Fruit fly (Drosophila melanogaster) whole organism, embryonic: ENCODE results near the gene CG4597.
A peak's percentile ranks its signal among the peaks of the same experiment; 100 is the strongest.

Source experiments
- Atf6 ChIP-seq: fragments of 200-800 bp; sonication (Bioruptor generic); IDR thresholded peaks from 2 replicates; pipeline ENCODE4 v1.3.6; 2022; ENCODE audit warnings: missing biosample characterization, missing genetic modification characterization
- Awh ChIP-seq: fragments of 200-800 bp; sonication (Bioruptor generic); IDR thresholded peaks from 2 replicates; pipeline ENCODE4, ENCODE4 v1.3.6; 2022; ENCODE audit warnings: missing biosample characterization, missing genetic modification characterization
- CG10321 ChIP-seq: fragments of 200-800 bp; sonication (Bioruptor generic); IDR thresholded peaks from 2 replicates; pipeline ENCODE4 v1.3.6; 2022; ENCODE audit warnings: missing biosample characterization, missing genetic modification characterization
- CG10565 ChIP-seq: fragments of 200-800 bp; sonication (Bioruptor generic); optimal IDR thresholded peaks from 3 replicates; lab custom pipeline; 2016; ENCODE audit warnings: missing biosample characterization, mild to moderate bottlenecking, missing genetic modification characterization
- CG12391 ChIP-seq: fragments of 200-800 bp; sonication (Bioruptor generic); optimal IDR thresholded peaks from 3 replicates; lab custom pipeline; 2018; ENCODE audit warnings: missing biosample characterization, mild to moderate bottlenecking, missing genetic modification characterization, moderate library complexity
- CG12942 ChIP-seq: fragments of 200-800 bp; sonication (Bioruptor generic); optimal IDR thresholded peaks from 3 replicates; lab custom pipeline; 2016; ENCODE audit warnings: missing biosample characterization, missing genetic modification characterization
- CG13894 ChIP-seq: fragments of 200-800 bp; sonication (Bioruptor generic); optimal IDR thresholded peaks from 3 replicates; lab custom pipeline; 2018; ENCODE audit warnings: missing biosample characterization, mild to moderate bottlenecking, missing genetic modification characterization, moderate library complexity
- CG14014 ChIP-seq: fragments of 200-800 bp; sonication (Bioruptor generic); IDR thresholded peaks from 2 replicates; pipeline ENCODE4 v1.3.6; 2022; ENCODE audit warnings: missing biosample characterization, missing genetic modification characterization
- CG14965 ChIP-seq: fragments of 200-800 bp; sonication (Bioruptor generic); optimal IDR thresholded peaks from 2 replicates; lab custom pipeline; 2016; ENCODE audit warnings: missing biosample characterization, missing genetic modification characterization, borderline replicate concordance
- CG15479 ChIP-seq: fragments of 200-800 bp; sonication (Bioruptor generic); optimal IDR thresholded peaks from 3 replicates; lab custom pipeline; 2019; ENCODE audit warnings: missing biosample characterization, mild to moderate bottlenecking, missing genetic modification characterization, moderate library complexity
- CG15696 ChIP-seq: fragments of 200-800 bp; sonication (Bioruptor generic); optimal IDR thresholded peaks from 2 replicates; lab custom pipeline; 2019; ENCODE audit warnings: missing biosample characterization, mild to moderate bottlenecking, missing genetic modification characterization, moderate library complexity
- CG17568 ChIP-seq: fragments of 200-800 bp; sonication (Bioruptor generic); optimal IDR thresholded peaks from 2 replicates; lab custom pipeline; 2018; ENCODE audit warnings: missing biosample characterization, mild to moderate bottlenecking, missing genetic modification characterization, moderate library complexity
- CG2678 ChIP-seq: fragments of 200-800 bp; sonication (Bioruptor generic); optimal IDR thresholded peaks from 3 replicates; lab custom pipeline; 2019; ENCODE audit warnings: missing biosample characterization, mild to moderate bottlenecking, missing genetic modification characterization, moderate library complexity
- CG3847 ChIP-seq: fragments of 200-800 bp; sonication (Bioruptor generic); IDR thresholded peaks from 2 replicates; pipeline ENCODE4 v1.3.6; 2022; ENCODE audit warnings: missing biosample characterization, missing genetic modification characterization
- CG43689 ChIP-seq: fragments of 200-800 bp; sonication (Bioruptor generic); IDR thresholded peaks from 2 replicates; pipeline ENCODE4 v1.3.6; 2022; ENCODE audit warnings: missing biosample characterization, missing genetic modification characterization
- CG7745 ChIP-seq: fragments of 200-800 bp; sonication (Bioruptor generic); optimal IDR thresholded peaks from 2 replicates; lab custom pipeline; 2018; ENCODE audit warnings: missing biosample characterization, mild to moderate bottlenecking, missing genetic modification characterization, moderate library complexity
- CG8924 ChIP-seq: fragments of 200-800 bp; optimal IDR thresholded peaks from 3 replicates; lab custom pipeline; 2019; ENCODE audit warnings: missing biosample characterization, mild to moderate bottlenecking, missing genetic modification characterization, moderate library complexity
- Deaf1 ChIP-seq: fragments of 200-800 bp; optimal IDR thresholded peaks from 3 replicates; lab custom pipeline; 2019; ENCODE audit warnings: missing biosample characterization, mild to moderate bottlenecking, missing genetic modification characterization, moderate library complexity
- Ets65A ChIP-seq: fragments of 200-800 bp; sonication (Bioruptor generic); peaks from one replicate; lab custom pipeline; 2016; ENCODE audit warnings: missing biosample characterization, missing genetic modification characterization
- Fer2 ChIP-seq: fragments of 200-800 bp; sonication (Bioruptor generic); optimal IDR thresholded peaks from 2 replicates; lab custom pipeline; 2018; ENCODE audit warnings: missing biosample characterization, mild to moderate bottlenecking, missing genetic modification characterization, moderate library complexity
- Gsc ChIP-seq: fragments of 200-800 bp; sonication (Bioruptor generic); IDR thresholded peaks from 2 replicates; pipeline ENCODE4 v1.3.6; 2022; ENCODE audit warnings: missing biosample characterization, missing genetic modification characterization
- HLHmδ ChIP-seq: fragments of 200-800 bp; sonication (Bioruptor generic); optimal IDR thresholded peaks from 2 replicates; lab custom pipeline; 2018; ENCODE audit warnings: missing biosample characterization, mild to moderate bottlenecking, missing genetic modification characterization, moderate library complexity
- MBD-R2 ChIP-seq: fragments of 200-800 bp; sonication (Bioruptor generic); IDR thresholded peaks from 2 replicates; pipeline ENCODE4 v1.3.6; 2022; ENCODE audit warnings: missing biosample characterization, missing genetic modification characterization
- MTF-1 ChIP-seq: fragments of 200-800 bp; sonication (Bioruptor generic); optimal IDR thresholded peaks from 2 replicates; lab custom pipeline; 2018; ENCODE audit warnings: missing biosample characterization, mild to moderate bottlenecking, missing genetic modification characterization, borderline replicate concordance
- Meics ChIP-seq: fragments of 200-800 bp; sonication (Bioruptor generic); optimal IDR thresholded peaks from 2 replicates; lab custom pipeline; 2017; ENCODE audit warnings: missing biosample characterization, mild to moderate bottlenecking, missing genetic modification characterization
- Pdp1 ChIP-seq, 2 experiments: fragments of 200-800 bp; sonication (Bioruptor generic); optimal IDR thresholded peaks; 3 replicates each; lab custom pipeline; 2016; ENCODE audit warnings: missing biosample characterization in 2 of 2, missing genetic modification characterization in 2 of 2, mild to moderate bottlenecking in 1 of 2, moderate library complexity in 1 of 2
- Poxn ChIP-seq: fragments of 200-800 bp; sonication (Bioruptor generic); IDR thresholded peaks from 2 replicates; pipeline ENCODE4 v1.3.6; 2022; ENCODE audit warnings: missing biosample characterization, missing genetic modification characterization
- Rfx ChIP-seq: fragments of 200-800 bp; sonication (Bioruptor generic); IDR thresholded peaks from 2 replicates; pipeline ENCODE4 v1.3.6; 2022; ENCODE audit warnings: missing biosample characterization, missing genetic modification characterization
- TFAM ChIP-seq: fragments of 200-800 bp; sonication (Bioruptor generic); optimal IDR thresholded peaks from 2 replicates; lab custom pipeline; 2017; ENCODE audit warnings: missing biosample characterization, missing genetic modification characterization, inconsistent platforms
- Tbp ChIP-seq: fragments of >200 bp; optimal IDR thresholded peaks from 2 replicates; lab custom pipeline; 2018; ENCODE audit warnings: missing biosample characterization, missing genetic modification characterization
- Xbp1 ChIP-seq: fragments of 200-800 bp; sonication (Bioruptor generic); optimal IDR thresholded peaks from 3 replicates; lab custom pipeline; 2016; ENCODE audit warnings: missing biosample characterization, mild to moderate bottlenecking, missing genetic modification characterization
- Xrp1 ChIP-seq: fragments of 200-800 bp; sonication (Bioruptor generic); IDR thresholded peaks from 2 replicates; pipeline ENCODE4 v1.3.6; 2022; ENCODE audit warnings: missing biosample characterization, missing genetic modification characterization
- bcd ChIP-seq: fragments of 200-800 bp; sonication (Bioruptor generic); optimal IDR thresholded peaks from 2 replicates; lab custom pipeline; 2017; ENCODE audit warnings: missing biosample characterization, mild to moderate bottlenecking, missing genetic modification characterization
- br ChIP-seq: fragments of >200 bp; optimal IDR thresholded peaks from 2 replicates; lab custom pipeline; 2017
- exex ChIP-seq: fragments of 200-800 bp; sonication (Bioruptor generic); optimal IDR thresholded peaks from 4 replicates; lab custom pipeline; 2018; ENCODE audit warnings: missing biosample characterization, mild to moderate bottlenecking, missing genetic modification characterization, moderate library complexity
- fru ChIP-seq: fragments of >200 bp; optimal IDR thresholded peaks from 2 replicates; lab custom pipeline; 2017
- ftz-f1 ChIP-seq: fragments of 200-800 bp; sonication (Bioruptor generic); optimal IDR thresholded peaks from 2 replicates; lab custom pipeline; 2016; ENCODE audit warnings: missing biosample characterization, missing genetic modification characterization
- gcm2 ChIP-seq: fragments of 200-800 bp; sonication (Bioruptor generic); optimal IDR thresholded peaks from 2 replicates; lab custom pipeline; 2016; ENCODE audit warnings: missing biosample characterization, missing genetic modification characterization
- gem ChIP-seq: fragments of 200-800 bp; sonication (Bioruptor generic); optimal IDR thresholded peaks from 2 replicates; lab custom pipeline; 2019; ENCODE audit warnings: missing biosample characterization, mild to moderate bottlenecking, missing genetic modification characterization, moderate library complexity
- gro ChIP-seq: fragments of 200-800 bp; sonication (Bioruptor generic); optimal IDR thresholded peaks from 2 replicates; lab custom pipeline; 2016; ENCODE audit warnings: missing biosample characterization, missing genetic modification characterization
- gt ChIP-seq: fragments of 200-800 bp; sonication (Bioruptor generic); IDR thresholded peaks from 2 replicates; pipeline ENCODE4 v1.3.6; 2022; ENCODE audit warnings: missing biosample characterization, missing genetic modification characterization
- hb ChIP-seq: fragments of 200-800 bp; sonication (Bioruptor generic); IDR thresholded peaks from 3 replicates; pipeline ENCODE4 v1.3.6; 2022; ENCODE audit warnings: missing biosample characterization, missing genetic modification characterization; ENCODE audit not compliant: partially characterized antibody
- nom ChIP-seq: fragments of 200-800 bp; sonication (Bioruptor generic); optimal IDR thresholded peaks from 2 replicates; lab custom pipeline; 2017; ENCODE audit warnings: missing biosample characterization, missing genetic modification characterization, mild to moderate bottlenecking, moderate library complexity, missing genetic modification reagents
- oc ChIP-seq: fragments of 200-800 bp; sonication (Bioruptor generic); optimal IDR thresholded peaks from 2 replicates; lab custom pipeline; 2018; ENCODE audit warnings: missing biosample characterization, mild to moderate bottlenecking, missing genetic modification characterization, moderate library complexity
- onecut ChIP-seq: fragments of 200-800 bp; sonication (Bioruptor generic); IDR thresholded peaks from 2 replicates; pipeline ENCODE4 v1.3.6; 2022; ENCODE audit warnings: missing biosample characterization, missing genetic modification characterization
- p53 ChIP-seq: fragments of 200-800 bp; sonication (Bioruptor generic); optimal IDR thresholded peaks from 2 replicates; lab custom pipeline; 2016; ENCODE audit warnings: missing biosample characterization, missing genetic modification characterization
- sd ChIP-seq: fragments of 200-800 bp; sonication (Bioruptor generic); optimal IDR thresholded peaks from 3 replicates; lab custom pipeline; 2018; ENCODE audit warnings: missing biosample characterization, mild to moderate bottlenecking, missing genetic modification characterization, moderate library complexity
- seq ChIP-seq: fragments of 200-800 bp; sonication (Bioruptor generic); IDR thresholded peaks from 2 replicates; pipeline ENCODE4 v1.3.6; 2022; ENCODE audit warnings: missing biosample characterization, missing genetic modification characterization
- slbo ChIP-seq: fragments of 200-800 bp; sonication (Bioruptor generic); IDR thresholded peaks from 2 replicates; pipeline ENCODE4 v1.3.6; 2022; ENCODE audit warnings: missing biosample characterization, missing genetic modification characterization
- stc ChIP-seq: fragments of 200-800 bp; sonication (Bioruptor generic); IDR thresholded peaks from 2 replicates; pipeline ENCODE4 v1.3.6; 2022; ENCODE audit warnings: missing biosample characterization, missing genetic modification characterization
- trem ChIP-seq: fragments of 200-800 bp; optimal IDR thresholded peaks from 3 replicates; lab custom pipeline; 2019; ENCODE audit warnings: missing biosample characterization, mild to moderate bottlenecking, missing genetic modification characterization, moderate library complexity
- wek ChIP-seq: fragments of 200-800 bp; sonication (Bioruptor generic); optimal IDR thresholded peaks from 3 replicates; lab custom pipeline; 2018; ENCODE audit warnings: missing biosample characterization, mild to moderate bottlenecking, missing genetic modification characterization, moderate library complexity

The CG4597 gene

DNA sequence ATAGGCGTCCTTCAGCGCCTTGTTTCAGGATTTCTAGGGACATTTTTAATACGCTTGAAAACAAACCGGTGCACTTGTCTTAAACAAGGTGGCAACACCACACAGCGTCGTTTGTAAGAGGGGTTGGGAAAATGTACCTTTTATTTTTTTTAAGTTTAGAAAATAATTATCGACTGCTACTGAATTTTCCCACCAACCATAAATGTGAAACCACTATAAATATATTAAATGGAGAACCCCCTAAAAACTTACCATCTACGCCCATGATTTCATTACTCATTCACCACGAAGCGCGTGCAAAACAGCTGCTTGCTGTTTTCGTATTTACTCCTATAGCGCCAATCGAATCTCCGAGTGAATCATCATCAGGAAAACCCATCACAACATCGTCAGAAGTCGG lies 10.0 kb downstream of the CG4597 start, which contains the start of the genes Tcs5 and CHMP2B (continued):
- TF ChIP-seq CG12942, result peak; percentile 100
- peak; percentile 100 for TF ChIP-seq gem
- peak; percentile 99 for TF ChIP-seq MTF-1 (GFP tag; lab: Kevin White, UChicago)
- TF ChIP-seq seq (GFP tag; lab: Robert Waterston, UW), result peak; percentile 100
- TF ChIP-seq Fer2 (tag; lab: Kevin White, UChicago), result peak; percentile 99
- TF ChIP-seq Deaf1 (tag; lab: Kevin White, UChicago), result peak; percentile 90
- peak; percentile 98 for TF ChIP-seq gro (GFP tag; lab: Kevin White, UChicago)
- TF ChIP-seq CG13894 (tag; lab: Kevin White, UChicago), result peak; percentile 99
- peak; percentile 99 for TF ChIP-seq CG43689 (GFP tag; lab: Robert Waterston, UW)
- TF ChIP-seq trem (tag; lab: Kevin White, UChicago), result peak; percentile 97
- TF ChIP-seq slbo (GFP tag; lab: Robert Waterston, UW), result peak; percentile 100
- TF ChIP-seq Ets65A (GFP tag; lab: Kevin White, UChicago), result peak; percentile 99
- peak; percentile 100 for TF ChIP-seq CG12391
- no peak for TF ChIP-seq hb (GFP tag; lab: Robert Waterston, UW)
- no peak for TF ChIP-seq Tbp
- peak; percentile 100 for TF ChIP-seq oc (tag; lab: Kevin White, UChicago)
- peak; percentile 100 for TF ChIP-seq bcd
- TF ChIP-seq Awh (GFP tag; lab: Robert Waterston, UW), result peak; percentile 100
- TF ChIP-seq CG7745 (tag; lab: Kevin White, UChicago), result peak; percentile 96
- TF ChIP-seq Meics (GFP tag; lab: Kevin White, UChicago), result peak; percentile 99
- peak; percentile 97 for TF ChIP-seq sd (tag; lab: Kevin White, UChicago)
- TF ChIP-seq Xrp1 (GFP tag; lab: Robert Waterston, UW), result peak; percentile 100
- no peak for TF ChIP-seq fru (lab: Kevin White, UChicago)
- peak; percentile 96 for TF ChIP-seq ftz-f1 (GFP tag; lab: Kevin White, UChicago)
- peak; percentile 98 for TF ChIP-seq CG10565
- TF ChIP-seq HLHmδ (GFP tag; lab: Kevin White, UChicago), result no peak
- TF ChIP-seq Poxn, result peak; percentile 100
- TF ChIP-seq p53 (GFP tag; lab: Kevin White, UChicago), result peak; percentile 98
- peak; percentile 100 for TF ChIP-seq CG15696 (tag; lab: Kevin White, UChicago)
- TF ChIP-seq MBD-R2 (GFP tag; lab: Robert Waterston, UW), result peak; percentile 100
- TF ChIP-seq gt (GFP tag; lab: Robert Waterston, UW), result peak; percentile 100
- TF ChIP-seq CG14014, result peak; percentile 100
- peak; percentile 100 for TF ChIP-seq Rfx (GFP tag; lab: Robert Waterston, UW)
- peak; percentile 100 for TF ChIP-seq CG2678 (tag; lab: Kevin White, UChicago)
- TF ChIP-seq gcm2 (GFP tag; lab: Kevin White, UChicago), result peak; percentile 99
- peak; percentile 100 for TF ChIP-seq Xbp1
- TF ChIP-seq TFAM, result peak; percentile 96
- TF ChIP-seq onecut (GFP tag; lab: Robert Waterston, UW), result peak; percentile 99
- peak; percentile 92 for TF ChIP-seq CG14965 (GFP tag; lab: Kevin White, UChicago)
- TF ChIP-seq nom (GFP tag; lab: Kevin White, UChicago), result peak; percentile 99
- TF ChIP-seq br (lab: Kevin White, UChicago), result no peak
- TF ChIP-seq CG8924 (tag; lab: Kevin White, UChicago), result peak; percentile 99
- TF ChIP-seq exex, result peak; percentile 97
- peak; percentile 91 for TF ChIP-seq CG10321 (GFP tag; lab: Robert Waterston, UW)
- peak; percentile 100 for TF ChIP-seq Gsc
- peak; percentile 96 for TF ChIP-seq wek (GFP tag; lab: Kevin White, UChicago)
- peak; percentile 80 for TF ChIP-seq CG15479 (GFP tag; lab: Kevin White, UChicago)
- TF ChIP-seq CG3847, result peak; percentile 100
- TF ChIP-seq Atf6, result peak; percentile 100
- TF ChIP-seq CG17568 (GFP tag; lab: Kevin White, UChicago), result no peak
- peak; percentile 99 to 100 for TF ChIP-seq Pdp1 (GFP tag; optimal IDR thresholded peaks at IDR 0.05; lab: Kevin White, UChicago)
- TF ChIP-seq stc (GFP tag; lab: Robert Waterston, UW), result peak; percentile 100
